Fruit fly (Drosophila melanogaster) whole organism, wandering third instar larva: ENCODE measurements around the gene CG13096.
A peak's percentile ranks its signal among the peaks of the same experiment; 100 is the strongest.

Experiments used
- Abd-B ChIP-seq: fragments of >200 bp; optimal IDR thresholded peaks from 2 replicates; lab custom pipeline; 2017; ENCODE audit warnings: missing biosample characterization, missing genetic modification characterization
- CG32264 ChIP-seq: fragments of 200-800 bp; sonication (Bioruptor generic); optimal IDR thresholded peaks from 2 replicates; lab custom pipeline; 2016; ENCODE audit warnings: missing biosample characterization, missing genetic modification characterization
- CG9705 ChIP-seq: fragments of 200-800 bp; sonication (Bioruptor generic); optimal IDR thresholded peaks from 2 replicates; lab custom pipeline; 2018; ENCODE audit warnings: missing biosample characterization, mild to moderate bottlenecking, missing genetic modification characterization
- CrebA ChIP-seq: fragments of 200-800 bp; sonication (Bioruptor generic); optimal IDR thresholded peaks from 2 replicates; lab custom pipeline; 2016; ENCODE audit warnings: missing biosample characterization, mild to moderate bottlenecking, missing genetic modification characterization, borderline replicate concordance
- Dfd ChIP-seq: fragments of >200 bp; optimal IDR thresholded peaks from 2 replicates; lab custom pipeline; 2017; ENCODE audit warnings: missing biosample characterization, missing genetic modification characterization
- Dif ChIP-seq: fragments of 200-275, 200-300 bp; sonication (Bioruptor generic); optimal IDR thresholded peaks from 2 replicates; lab custom pipeline; 2018; ENCODE audit warnings: missing biosample characterization, missing genetic modification characterization; ENCODE audit not compliant: partially characterized antibody
- GATAd ChIP-seq: sonication (Bioruptor generic); optimal IDR thresholded peaks from 2 replicates; lab custom pipeline; 2016; ENCODE audit warnings: missing biosample characterization, missing genetic modification characterization
- Hr83 ChIP-seq: fragments of 200-300 bp; sonication (Bioruptor generic); optimal IDR thresholded peaks from 2 replicates; lab custom pipeline; 2016; ENCODE audit warnings: missing biosample characterization, mild to moderate bottlenecking, missing genetic modification characterization, moderate library complexity; ENCODE audit not compliant: poor library complexity, severe bottlenecking
- Jra ChIP-seq: sonication (Bioruptor generic); optimal IDR thresholded peaks from 2 replicates; lab custom pipeline; 2016; ENCODE audit warnings: missing biosample characterization, missing genetic modification characterization
- Mio ChIP-seq: sonication (Bioruptor generic); optimal IDR thresholded peaks from 2 replicates; lab custom pipeline; 2016; ENCODE audit warnings: missing biosample characterization, missing genetic modification characterization
- N ChIP-seq: fragments of >200 bp; optimal IDR thresholded peaks from 2 replicates; lab custom pipeline; 2018; ENCODE audit warnings: missing biosample characterization, missing external identifiers, missing genetic modification characterization
- Sp1 ChIP-seq: fragments of 200-800 bp; sonication (Bioruptor generic); optimal IDR thresholded peaks from 3 replicates; lab custom pipeline; 2019; ENCODE audit warnings: missing biosample characterization, mild to moderate bottlenecking, missing genetic modification characterization, moderate library complexity
- Vsx2 ChIP-seq: fragments of 200-300, 225-300 bp; sonication (Bioruptor generic); optimal IDR thresholded peaks from 2 replicates; lab custom pipeline; 2018; ENCODE audit warnings: missing biosample characterization, missing genetic modification characterization; ENCODE audit not compliant: partially characterized antibody
- br ChIP-seq: fragments of 200-800 bp; sonication (Bioruptor generic); optimal IDR thresholded peaks from 2 replicates; lab custom pipeline; 2016; ENCODE audit warnings: missing biosample characterization, missing genetic modification characterization
- brk ChIP-seq: fragments of 200-800 bp; sonication (Bioruptor generic); optimal IDR thresholded peaks from 2 replicates; lab custom pipeline; 2016; ENCODE audit warnings: missing biosample characterization, mild to moderate bottlenecking, missing genetic modification characterization
- dl ChIP-seq, 2 experiments: fragments of 175-275, 200-275 bp in 1 of 2; fragments of 200-275 bp in 1 of 2; sonication (Bioruptor generic); optimal IDR thresholded peaks; lab custom pipeline; 2018; ENCODE audit warnings: mild to moderate bottlenecking in 2 of 2, missing biosample characterization in 2 of 2, missing genetic modification characterization in 2 of 2, moderate library complexity in 2 of 2; ENCODE audit not compliant: partially characterized antibody in 2 of 2, insufficient read depth in 1 of 2
- ey ChIP-seq: fragments of 200-800 bp; sonication (Bioruptor generic); optimal IDR thresholded peaks from 2 replicates; lab custom pipeline; 2016; ENCODE audit warnings: missing biosample characterization, missing genetic modification characterization
- foxo ChIP-seq, 2 experiments: fragments of 200-800 bp; sonication (Bioruptor generic); optimal IDR thresholded peaks; 2 replicates in 1 of 2; 3 replicates in 1 of 2; lab custom pipeline; 2016 to 2017; ENCODE audit warnings: missing biosample characterization in 2 of 2, missing genetic modification characterization in 2 of 2
- fru ChIP-seq: fragments of 200-800 bp; sonication (Bioruptor generic); optimal IDR thresholded peaks from 3 replicates; lab custom pipeline; 2016; ENCODE audit warnings: missing biosample characterization, mild to moderate bottlenecking, missing genetic modification characterization
- h ChIP-seq: fragments of 200-800 bp; sonication (Bioruptor generic); optimal IDR thresholded peaks from 3 replicates; lab custom pipeline; 2016; ENCODE audit warnings: missing biosample characterization, mild to moderate bottlenecking, missing genetic modification characterization
- jim ChIP-seq: fragments of 175-275, 200-325 bp; sonication (Bioruptor generic); optimal IDR thresholded peaks from 2 replicates; lab custom pipeline; 2016; ENCODE audit warnings: missing biosample characterization, mild to moderate bottlenecking, missing genetic modification characterization
- lola ChIP-seq: fragments of >200 bp; optimal IDR thresholded peaks from 2 replicates; lab custom pipeline; 2017; ENCODE audit warnings: missing biosample characterization, missing genetic modification characterization
- pan ChIP-seq: fragments of >200 bp; optimal IDR thresholded peaks from 2 replicates; lab custom pipeline; 2017
- psq ChIP-seq: fragments of 200-800 bp; sonication (Bioruptor generic); optimal IDR thresholded peaks from 3 replicates; lab custom pipeline; 2017; ENCODE audit warnings: missing biosample characterization, mild to moderate bottlenecking, missing genetic modification characterization, moderate library complexity
- rgr ChIP-seq: fragments of 200-800 bp; sonication (Bioruptor generic); optimal IDR thresholded peaks from 3 replicates; lab custom pipeline; 2016; ENCODE audit warnings: missing biosample characterization, mild to moderate bottlenecking, missing genetic modification characterization
- sage ChIP-seq: fragments of 200-800 bp; sonication (Bioruptor generic); optimal IDR thresholded peaks from 2 replicates; lab custom pipeline; 2016; ENCODE audit warnings: missing biosample characterization, mild to moderate bottlenecking, missing genetic modification characterization
- tai ChIP-seq: sonication (Bioruptor generic); optimal IDR thresholded peaks from 2 replicates; lab custom pipeline; 2016; ENCODE audit warnings: missing biosample characterization, missing genetic modification characterization
- usp ChIP-seq: fragments of >200 bp; optimal IDR thresholded peaks from 2 replicates; lab custom pipeline; 2017; ENCODE audit warnings: missing biosample characterization, missing genetic modification characterization

Gene CG13096

dm6 chr2L:8552472-8552871 lies 40.8 kb upstream of the CG13096 start:
- TF ChIP-seq CG32264 (GFP tag; lab: Kevin White, UChicago), result no peak
- peak in 1 of 2 experiments; percentile 17 for TF ChIP-seq foxo (GFP tag; optimal IDR thresholded peaks at IDR 0.05; lab: Kevin White, UChicago)
- TF ChIP-seq h (GFP tag; lab: Kevin White, UChicago), result peak; percentile 15

- no peak for TF ChIP-seq dl (GFP tag; optimal IDR thresholded peaks at IDR 0.05; lab: Kevin White, UChicago; ENCODE audit: insufficient read depth in 1 of 2, partially characterized antibody in 2 of 2)
- no peak for TF ChIP-seq sage (GFP tag; lab: Kevin White, UChicago)
- no peak for TF ChIP-seq pan (lab: Kevin White, UChicago)
- no peak for TF ChIP-seq Dif (GFP tag; lab: Kevin White, UChicago)
- TF ChIP-seq Jra (GFP tag; lab: Kevin White, UChicago), result no peak
- TF ChIP-seq Hr83 (GFP tag; lab: Kevin White, UChicago), result no peak
- TF ChIP-seq usp (GFP tag; lab: Kevin White, UChicago), result no peak
- no peak for TF ChIP-seq GATAd (GFP tag; lab: Kevin White, UChicago)
- TF ChIP-seq Abd-B, result no peak
- no peak for TF ChIP-seq jim (GFP tag; lab: Kevin White, UChicago)
- TF ChIP-seq h (GFP tag; lab: Kevin White, UChicago), result no peak
- TF ChIP-seq CG32264 (GFP tag; lab: Kevin White, UChicago), result no peak
- TF ChIP-seq Mio (GFP tag; lab: Kevin White, UChicago), result no peak
Measured at dm6 chr2L:8548118-8548517, 36.5 kb upstream of the CG13096 start.

dm6 chr2L:8545393-8546100 lies 33.9 kb upstream of the CG13096 start:
- TF ChIP-seq ey (GFP tag; lab: Kevin White, UChicago) (no peak), sage (GFP tag; lab: Kevin White, UChicago) (no peak), tai (GFP tag; lab: Kevin White, UChicago) (no peak), Sp1 (GFP tag; lab: Kevin White, UChicago) (no peak), CG9705 (no peak), Abd-B (no peak), fru (GFP tag; lab: Kevin White, UChicago) (no peak), CrebA (no peak), brk (GFP tag; lab: Kevin White, UChicago) (no peak), br (no peak), N (GFP tag; lab: Kevin White, UChicago) (no peak)

dm6 chr2L:8544636-8545035 lies 33.0 kb upstream of the CG13096 start:
- TF ChIP-seq rgr (GFP tag; lab: Kevin White, UChicago) (no peak), lola (no peak), dl (GFP tag; optimal IDR thresholded peaks at IDR 0.05; lab: Kevin White, UChicago; ENCODE audit: insufficient read depth in 1 of 2, partially characterized antibody in 2 of 2) (no peak), brk (GFP tag; lab: Kevin White, UChicago) (no peak), pan (lab: Kevin White, UChicago) (no peak), Mio (GFP tag; lab: Kevin White, UChicago) (no peak), Abd-B (no peak), N (GFP tag; lab: Kevin White, UChicago) (no peak), Dfd (GFP tag; lab: Kevin White, UChicago) (no peak), sage (GFP tag; lab: Kevin White, UChicago) (no peak), CrebA (no peak), ey (GFP tag; lab: Kevin White, UChicago) (no peak)

- peak; percentile 53 to 81 for TF ChIP-seq dl (GFP tag; optimal IDR thresholded peaks at IDR 0.05; lab: Kevin White, UChicago; ENCODE audit: insufficient read depth in 1 of 2, partially characterized antibody in 2 of 2)
- TF ChIP-seq Dif (GFP tag; lab: Kevin White, UChicago), result peak; percentile 69
- TF ChIP-seq psq (GFP tag; lab: Kevin White, UChicago), result peak; percentile 96
- peak; percentile 28 for TF ChIP-seq Vsx2 (GFP tag; lab: Kevin White, UChicago)
- no peak for TF ChIP-seq lola
Measured at dm6 chr2L:8543731-8544359, 32.2 kb upstream of the CG13096 start.
